Fruit fly (Drosophila melanogaster) Kc167 (cell line): ENCODE data around the gene CG6071.

Experiments
- Sin3A ChIP-seq: fragments of >200 bp; optimal IDR thresholded peaks from 2 replicates; lab custom pipeline; 2018; ENCODE audit warnings: missing external identifiers
- ttk ChIP-seq: sonication (Bioruptor generic); optimal IDR thresholded peaks from 2 replicates; lab custom pipeline; 2017; ENCODE audit warnings: missing external identifiers

DNA sequence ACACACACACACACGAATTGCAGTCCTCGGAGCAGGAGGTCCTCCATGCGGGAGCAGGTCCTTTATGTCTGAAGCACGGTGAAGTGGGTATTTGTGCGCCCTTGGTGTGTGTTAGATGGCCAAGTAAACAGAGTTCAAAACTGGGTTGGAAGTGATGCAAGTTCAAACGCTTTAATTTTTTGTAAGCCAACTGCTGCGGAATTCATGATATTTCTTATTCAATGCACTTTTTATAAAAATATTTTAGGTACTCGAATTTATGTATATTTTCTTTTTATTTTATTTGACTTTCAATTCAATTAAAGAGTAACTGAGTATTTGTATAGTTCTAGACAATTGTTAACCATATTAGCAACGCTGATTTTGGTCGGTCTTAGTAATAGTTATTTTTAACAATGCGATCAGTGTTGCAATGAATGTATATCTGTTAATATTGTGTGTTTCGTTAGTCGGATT lies 45.8 kb downstream of the CG6071 start, which contains the start of the genes CG14137 and CG46394:
- TF ChIP-seq ttk, result no peak
- no peak for TF ChIP-seq Sin3A (lab: Kevin White, UChicago)
